Fruit fly (Drosophila melanogaster) whole organism, prepupa: ENCODE measurements around the gene CG2652.
A peak's percentile ranks its signal among the peaks of the same experiment; 100 is the strongest.

Experiments
- Ets21C ChIP-seq: fragments of 200-800 bp; sonication (Bioruptor generic); optimal IDR thresholded peaks from 3 replicates; lab custom pipeline; 2016; ENCODE audit warnings: missing biosample characterization, missing genetic modification characterization
- Lpt ChIP-seq: fragments of 200-800 bp; sonication (Bioruptor generic); optimal IDR thresholded peaks from 3 replicates; lab custom pipeline; 2016; ENCODE audit warnings: missing biosample characterization, missing genetic modification characterization
- OdsH ChIP-seq: fragments of 200-800 bp; sonication (Bioruptor generic); optimal IDR thresholded peaks from 3 replicates; lab custom pipeline; 2016; ENCODE audit warnings: missing biosample characterization, missing genetic modification characterization
- dsx ChIP-seq: fragments of 200-800 bp; optimal IDR thresholded peaks from 3 replicates; lab custom pipeline; 2019; ENCODE audit warnings: missing biosample characterization, mild to moderate bottlenecking, missing genetic modification characterization, moderate library complexity; ENCODE audit not compliant: poor library complexity, severe bottlenecking
- topi ChIP-seq: fragments of 200-800 bp; sonication (Bioruptor generic); optimal IDR thresholded peaks from 3 replicates; lab custom pipeline; 2016; ENCODE audit warnings: missing biosample characterization, missing genetic modification characterization

DNA sequence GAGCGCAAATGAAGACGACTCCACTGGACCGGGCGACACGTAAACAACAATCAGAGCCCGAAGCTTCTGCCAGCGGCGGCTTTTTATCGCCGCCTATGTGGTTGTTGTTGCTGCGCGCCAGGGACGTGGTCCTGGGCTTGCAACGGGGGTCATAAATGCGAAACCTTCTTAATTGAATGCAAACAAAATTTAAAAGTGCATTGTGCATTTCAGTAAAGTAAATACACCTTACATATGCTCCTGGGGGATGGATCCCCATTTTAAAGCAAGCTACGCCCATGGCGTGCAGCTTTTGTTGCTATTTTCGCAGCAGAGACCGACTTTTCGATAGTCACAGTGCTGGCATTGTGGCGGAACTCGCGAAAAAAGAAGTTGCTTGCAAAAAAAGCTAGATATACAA is 21.0 kb upstream of the CG2652 start, which contains the start of gene Ugalt:
- peak; percentile 100 for TF ChIP-seq OdsH (GFP tag; lab: Kevin White, UChicago)
- TF ChIP-seq dsx (GFP tag; lab: Kevin White, UChicago), result peak; percentile 100
- peak; percentile 100 for TF ChIP-seq topi (GFP tag; lab: Kevin White, UChicago)
- peak; percentile 100 for TF ChIP-seq Lpt (GFP tag; lab: Kevin White, UChicago)
- peak; percentile 100 for TF ChIP-seq Ets21C (GFP tag; lab: Kevin White, UChicago)
